Worm (Caenorhabditis elegans) whole organism, mixed stage, embryonic: Measurements from ENCODE around the gene F07C4.11.

Experiments
- M03D4.4 ChIP-seq: sonication (generic microtip); optimal IDR thresholded peaks from 2 replicates; lab custom pipeline; 2017; ENCODE audit warnings: mild to moderate bottlenecking, missing genetic modification characterization, missing compliant biosample characterization
- bed-3 ChIP-seq: fragments of 200-800 bp; sonication (Bioruptor generic); optimal IDR thresholded peaks from 3 replicates; lab custom pipeline; 2018; ENCODE audit warnings: mild to moderate bottlenecking, missing genetic modification characterization, moderate library complexity, missing compliant biosample characterization
- blmp-1 ChIP-seq: fragments of 150-350 bp; optimal IDR thresholded peaks from 2 replicates; lab custom pipeline; 2014; ENCODE audit warnings: missing biosample characterization, missing genetic modification characterization
- ceh-39 ChIP-seq: fragments of 150-350 bp; optimal IDR thresholded peaks from 2 replicates; lab custom pipeline; 2014; ENCODE audit warnings: missing biosample characterization, missing genetic modification characterization
- ceh-43 ChIP-seq: fragments of 200-800 bp; sonication (Bioruptor generic); optimal IDR thresholded peaks from 2 replicates; lab custom pipeline; 2018; ENCODE audit warnings: mild to moderate bottlenecking, missing genetic modification characterization, moderate library complexity, missing compliant biosample characterization
- ceh-83 ChIP-seq: fragments of 200-800 bp; sonication (Bioruptor generic); optimal IDR thresholded peaks from 2 replicates; lab custom pipeline; 2018; ENCODE audit warnings: mild to moderate bottlenecking, missing genetic modification characterization, missing compliant biosample characterization
- ces-1 ChIP-seq: fragments of 150-350 bp; optimal IDR thresholded peaks from 2 replicates; lab custom pipeline; 2014; ENCODE audit warnings: missing biosample characterization, missing genetic modification reagents, missing genetic modification characterization
- cnd-1 ChIP-seq: fragments of 200-800 bp; sonication (Bioruptor generic); optimal IDR thresholded peaks from 2 replicates; lab custom pipeline; 2018; ENCODE audit warnings: mild to moderate bottlenecking, missing genetic modification characterization, missing compliant biosample characterization
- drap-1 ChIP-seq: fragments of 200-800 bp; sonication (Bioruptor generic); optimal IDR thresholded peaks from 3 replicates; lab custom pipeline; 2018; ENCODE audit warnings: mild to moderate bottlenecking, missing genetic modification characterization, missing compliant biosample characterization
- elt-1 ChIP-seq: sonication (generic microtip); optimal IDR thresholded peaks from 2 replicates; lab custom pipeline; 2017; ENCODE audit warnings: missing genetic modification characterization, mild to moderate bottlenecking, missing compliant biosample characterization, antibody characterized with exemption, moderate library complexity, borderline replicate concordance; ENCODE audit not compliant: insufficient read depth
- flh-1 ChIP-seq: fragments of 200-800 bp; sonication (Bioruptor generic); optimal IDR thresholded peaks from 2 replicates; lab custom pipeline; 2018; ENCODE audit warnings: mild to moderate bottlenecking, missing genetic modification characterization, moderate library complexity, missing compliant biosample characterization
- ham-2 ChIP-seq: fragments of 200-800 bp; sonication (Bioruptor generic); optimal IDR thresholded peaks from 2 replicates; lab custom pipeline; 2018; ENCODE audit warnings: mild to moderate bottlenecking, missing genetic modification characterization, missing compliant biosample characterization
- hlh-1 ChIP-seq: fragments of 150-350 bp; optimal IDR thresholded peaks from 2 replicates; lab custom pipeline; 2014; ENCODE audit warnings: missing biosample characterization, missing genetic modification reagents, missing genetic modification characterization
- lin-13 ChIP-seq: fragments of 150-350 bp; optimal IDR thresholded peaks from 2 replicates; lab custom pipeline; 2014; ENCODE audit warnings: missing biosample characterization, missing genetic modification characterization
- lin-32 ChIP-seq: fragments of 200-800 bp; sonication (Bioruptor generic); optimal IDR thresholded peaks from 2 replicates; lab custom pipeline; 2018; ENCODE audit warnings: mild to moderate bottlenecking, missing genetic modification characterization, missing compliant biosample characterization
- lsy-2 ChIP-seq: fragments of 150-350 bp; optimal IDR thresholded peaks from 2 replicates; lab custom pipeline; 2014; ENCODE audit warnings: missing biosample characterization, missing genetic modification characterization
- mab-5 ChIP-seq: fragments of 150-350 bp; optimal IDR thresholded peaks from 2 replicates; lab custom pipeline; 2014; ENCODE audit warnings: missing biosample characterization, missing genetic modification characterization
- mep-1 ChIP-seq: fragments of 150-350 bp; optimal IDR thresholded peaks from 2 replicates; lab custom pipeline; 2017; ENCODE audit warnings: missing biosample characterization, missing genetic modification reagents, missing genetic modification characterization, inconsistent platforms
- mls-2 ChIP-seq: sonication (generic microtip); optimal IDR thresholded peaks from 2 replicates; lab custom pipeline; 2016; ENCODE audit warnings: mild to moderate bottlenecking, missing genetic modification characterization, moderate library complexity, missing compliant biosample characterization
- nhr-12 ChIP-seq: fragments of 150-350 bp; optimal IDR thresholded peaks from 2 replicates; lab custom pipeline; 2014; ENCODE audit warnings: missing biosample characterization, missing genetic modification characterization
- nhr-237 ChIP-seq: fragments of 150-350 bp; optimal IDR thresholded peaks from 2 replicates; lab custom pipeline; 2014; ENCODE audit warnings: missing biosample characterization, missing genetic modification characterization
- nhr-28 ChIP-seq: fragments of 150-350 bp; optimal IDR thresholded peaks from 2 replicates; lab custom pipeline; 2014; ENCODE audit warnings: missing biosample characterization, missing genetic modification characterization
- nhr-76 ChIP-seq: sonication (generic microtip); optimal IDR thresholded peaks from 2 replicates; lab custom pipeline; 2017; ENCODE audit warnings: missing biosample characterization, missing genetic modification characterization
- sem-2 ChIP-seq: fragments of 200-800 bp; sonication (Bioruptor generic); optimal IDR thresholded peaks from 2 replicates; lab custom pipeline; 2018; ENCODE audit warnings: mild to moderate bottlenecking, missing genetic modification characterization, missing compliant biosample characterization
- snpc-4 ChIP-seq: fragments of 150-350 bp; optimal IDR thresholded peaks from 2 replicates; lab custom pipeline; 2014; ENCODE audit warnings: missing biosample characterization, missing genetic modification characterization
- sptf-1 ChIP-seq: sonication (generic microtip); optimal IDR thresholded peaks from 2 replicates; lab custom pipeline; 2017; ENCODE audit warnings: mild to moderate bottlenecking, missing genetic modification characterization, moderate library complexity, missing compliant biosample characterization
- tbx-8 ChIP-seq: fragments of 200-800 bp; sonication (Bioruptor generic); optimal IDR thresholded peaks from 2 replicates; lab custom pipeline; 2018; ENCODE audit warnings: mild to moderate bottlenecking, missing genetic modification characterization, moderate library complexity, missing compliant biosample characterization
- unc-120 ChIP-seq: sonication (generic microtip); optimal IDR thresholded peaks from 2 replicates; lab custom pipeline; 2017; ENCODE audit warnings: missing genetic modification characterization, missing compliant biosample characterization; ENCODE audit not compliant: poor library complexity, severe bottlenecking
- unc-39 ChIP-seq: fragments of 150-350 bp; optimal IDR thresholded peaks from 2 replicates; lab custom pipeline; 2014; ENCODE audit warnings: missing biosample characterization, missing genetic modification characterization
- unc-62 ChIP-seq: fragments of 150-350 bp; optimal IDR thresholded peaks from 2 replicates; lab custom pipeline; 2014; ENCODE audit warnings: missing biosample characterization, missing genetic modification reagents, missing genetic modification characterization
- zip-8 ChIP-seq: fragments of 150-350 bp; optimal IDR thresholded peaks from 2 replicates; lab custom pipeline; 2014; ENCODE audit warnings: missing biosample characterization, missing genetic modification characterization
- ztf-11 ChIP-seq: fragments of 150-350 bp; optimal IDR thresholded peaks from 2 replicates; lab custom pipeline; 2014; ENCODE audit warnings: missing biosample characterization, missing genetic modification characterization

Gene F07C4.11

ce11 chrV:7681388-7681787 lies 38.1 kb upstream of the F07C4.11 start, which contains the start of gene cyp-33A1:
Gene cyp-33A1, minus strand, starts transcription at chrV:7681459.
- no peak for TF ChIP-seq ceh-43
- TF ChIP-seq ztf-11 (tag; lab: Kevin White, UChicago), result no peak
- TF ChIP-seq nhr-12, result no peak
- TF ChIP-seq ham-2 (GFP tag; lab: Kevin White, UChicago), result no peak
- no peak for TF ChIP-seq mab-5 (tag; lab: Kevin White, UChicago)
- no peak for TF ChIP-seq sptf-1 (tag; lab: Kevin White, UChicago)
- TF ChIP-seq, all 35 proteins: peak for 0

ce11 chrV:7675904-7676303 lies 32.6 kb upstream of the F07C4.11 start, which contains the start of gene C12D5.3:
Gene C12D5.3, plus strand, starts transcription at chrV:7676204.
- TF ChIP-seq ces-1 (GFP tag; lab: Kevin White, UChicago) (no peak), drap-1 (GFP tag; lab: Kevin White, UChicago) (no peak), unc-62 (GFP tag; lab: Kevin White, UChicago) (no peak), ceh-83 (GFP tag; lab: Kevin White, UChicago) (no peak), nhr-76 (no peak), lin-13 (no peak), cnd-1 (no peak), ham-2 (GFP tag; lab: Kevin White, UChicago) (no peak), unc-120 (tag; lab: Kevin White, UChicago) (no peak), blmp-1 (tag; lab: Kevin White, UChicago) (no peak), unc-39 (tag; lab: Kevin White, UChicago) (no peak), flh-1 (GFP tag; lab: Kevin White, UChicago) (no peak), hlh-1 (tag; lab: Kevin White, UChicago) (no peak)

ce11 chrV:7672258-7672657 lies 28.9 kb upstream of the F07C4.11 start, which contains the start of gene C12D5.4:
Gene C12D5.4, plus strand, starts transcription at chrV:7672558.
- TF ChIP-seq lin-32 (GFP tag; lab: Kevin White, UChicago) (no peak), ztf-11 (tag; lab: Kevin White, UChicago) (no peak), lin-13 (no peak), unc-62 (GFP tag; lab: Kevin White, UChicago) (no peak), ham-2 (GFP tag; lab: Kevin White, UChicago) (no peak), ces-1 (GFP tag; lab: Kevin White, UChicago) (no peak), flh-1 (GFP tag; lab: Kevin White, UChicago) (no peak), mls-2 (tag; lab: Kevin White, UChicago) (no peak)

ce11 chrV:7667940-7668339 lies 24.6 kb upstream of the F07C4.11 start, which contains the start of gene C12D5.5:
Gene C12D5.5, plus strand, starts transcription at chrV:7668240.
- no peak for TF ChIP-seq sptf-1 (tag; lab: Kevin White, UChicago)
- no peak for TF ChIP-seq nhr-237 (tag; lab: Kevin White, UChicago)
- no peak for TF ChIP-seq ztf-11 (tag; lab: Kevin White, UChicago)
- no peak for TF ChIP-seq snpc-4
- TF ChIP-seq tbx-8, result no peak
- TF ChIP-seq flh-1 (GFP tag; lab: Kevin White, UChicago), result no peak
- TF ChIP-seq lin-13, result no peak
- no peak for TF ChIP-seq unc-120 (tag; lab: Kevin White, UChicago)
- no peak for TF ChIP-seq sem-2 (GFP tag; lab: Kevin White, UChicago)
- no peak for TF ChIP-seq unc-39 (tag; lab: Kevin White, UChicago)
- no peak for TF ChIP-seq nhr-76
- TF ChIP-seq, all 35 proteins: peak for 0

ce11 chrV:7653567-7653966 lies 10.3 kb upstream of the F07C4.11 start, which contains the start of gene srh-200:
Gene srh-200, minus strand, starts transcription at chrV:7653667.
- TF ChIP-seq unc-62 (GFP tag; lab: Kevin White, UChicago) (no peak), nhr-76 (no peak), mab-5 (tag; lab: Kevin White, UChicago) (no peak), ces-1 (GFP tag; lab: Kevin White, UChicago) (no peak), elt-1 (tag; lab: Kevin White, UChicago) (no peak)

- TF ChIP-seq lsy-2 (no peak), ceh-43 (no peak), bed-3 (GFP tag; lab: Kevin White, UChicago) (no peak), ham-2 (GFP tag; lab: Kevin White, UChicago) (no peak), nhr-237 (tag; lab: Kevin White, UChicago) (no peak), zip-8 (no peak), mep-1 (tag; lab: Kevin White, UChicago) (no peak), snpc-4 (no peak), sem-2 (GFP tag; lab: Kevin White, UChicago) (no peak), M03D4.4 (tag; lab: Kevin White, UChicago) (no peak), unc-120 (tag; lab: Kevin White, UChicago) (no peak), ces-1 (GFP tag; lab: Kevin White, UChicago) (no peak), ceh-39 (no peak), nhr-28 (tag; lab: Kevin White, UChicago) (no peak), sptf-1 (tag; lab: Kevin White, UChicago) (no peak), mab-5 (tag; lab: Kevin White, UChicago) (no peak)
- TF ChIP-seq, all 35 proteins: peak for 0
Observed at ce11 chrV:7651757-7652156, 8.4 kb upstream of the F07C4.11 start, which contains the start of gene srh-234. Gene srh-234, minus strand, starts transcription at chrV:7651857.
